Worm (Caenorhabditis elegans) whole organism, L1 larva: ENCODE results near the gene set-19.

Experiments used
- C04F5.9 ChIP-seq: sonication (generic microtip); optimal IDR thresholded peaks from 2 replicates; lab custom pipeline; 2016; ENCODE audit warnings: missing genetic modification characterization, missing compliant biosample characterization
- F16B12.6 ChIP-seq: fragments of 150-350 bp; optimal IDR thresholded peaks from 2 replicates; lab custom pipeline; 2014; ENCODE audit warnings: missing biosample characterization, missing genetic modification characterization
- aha-1 ChIP-seq: fragments of 150-350 bp; optimal IDR thresholded peaks from 2 replicates; lab custom pipeline; 2014; ENCODE audit warnings: missing biosample characterization, missing genetic modification characterization
- alr-1 ChIP-seq: fragments of 200-800 bp; sonication (Bioruptor generic); optimal IDR thresholded peaks from 2 replicates; lab custom pipeline; 2018; ENCODE audit warnings: borderline replicate concordance, mild to moderate bottlenecking, missing genetic modification characterization, missing compliant biosample characterization
- aly-2 ChIP-seq: fragments of 150-350 bp; optimal IDR thresholded peaks from 2 replicates; lab custom pipeline; 2014; ENCODE audit warnings: missing biosample characterization, missing genetic modification characterization
- ama-1 ChIP-seq: fragments of 150-350 bp; optimal IDR thresholded peaks from 2 replicates; lab custom pipeline; 2014
- blmp-1 ChIP-seq: fragments of 150-350 bp; optimal IDR thresholded peaks from 2 replicates; lab custom pipeline; 2014; ENCODE audit warnings: missing biosample characterization, missing genetic modification characterization
- ceh-63 ChIP-seq: fragments of 200-800 bp; sonication (Bioruptor generic); optimal IDR thresholded peaks from 2 replicates; lab custom pipeline; 2018; ENCODE audit warnings: mild to moderate bottlenecking, missing genetic modification characterization, missing compliant biosample characterization
- ceh-8 ChIP-seq: fragments of 200-800 bp; sonication (Bioruptor generic); optimal IDR thresholded peaks from 2 replicates; lab custom pipeline; 2018; ENCODE audit warnings: mild to moderate bottlenecking, missing genetic modification characterization, moderate library complexity, missing compliant biosample characterization
- ceh-82 ChIP-seq, 3 experiments: fragments of 150-350 bp in 1 of 3; sonication (generic microtip) in 2 of 3; optimal IDR thresholded peaks; 2 replicates each; lab custom pipeline; 2014 to 2017; ENCODE audit warnings: missing biosample characterization in 3 of 3, missing genetic modification characterization in 3 of 3
- ceh-88 ChIP-seq: fragments of 200-800 bp; sonication (Bioruptor generic); IDR thresholded peaks from 2 replicates; pipeline ENCODE4 v1.3.6; 2022; ENCODE audit warnings: missing genetic modification characterization, missing compliant biosample characterization
- ceh-90 ChIP-seq: sonication (generic microtip); optimal IDR thresholded peaks from 2 replicates; lab custom pipeline; 2016; ENCODE audit warnings: missing genetic modification characterization, missing compliant biosample characterization
- dsc-1 ChIP-seq: sonication (generic microtip); optimal IDR thresholded peaks from 2 replicates; lab custom pipeline; 2016; ENCODE audit warnings: mild to moderate bottlenecking, missing genetic modification characterization, missing compliant biosample characterization
- efl-1 ChIP-seq, 4 experiments: fragments of 150-350 bp; optimal IDR thresholded peaks in 3 of 4; peaks in 1 of 4; 1 replicate in 1 of 4; 2 replicates in 3 of 4; lab custom pipeline; 2014; ENCODE audit warnings: missing biosample characterization in 2 of 4, missing genetic modification characterization in 2 of 4, missing genetic modification reagents in 2 of 4
- egl-13 ChIP-seq: sonication (generic microtip); optimal IDR thresholded peaks from 2 replicates; lab custom pipeline; 2016; ENCODE audit warnings: missing genotype, missing genetic modification reagents, missing genetic modification characterization, missing compliant biosample characterization
- elt-2 ChIP-seq: sonication (generic microtip); optimal IDR thresholded peaks from 2 replicates; lab custom pipeline; 2016; ENCODE audit warnings: missing genetic modification characterization, mild to moderate bottlenecking, inconsistent platforms, missing compliant biosample characterization, missing genetic modification reagents
- elt-3 ChIP-seq, 6 experiments: fragments of 150-350 bp in 1 of 6; sonication (generic microtip); optimal IDR thresholded peaks; 2 replicates each; lab custom pipeline; 2017 to 2018; ENCODE audit warnings: missing biosample characterization in 6 of 6, missing genetic modification characterization in 6 of 6, inconsistent platforms in 1 of 6
- ets-5 ChIP-seq: fragments of 200-800 bp; sonication (Bioruptor generic); IDR thresholded peaks from 2 replicates; pipeline ENCODE4 v1.3.6; 2022; ENCODE audit warnings: missing genetic modification characterization, missing compliant biosample characterization
- fkh-10 ChIP-seq: sonication (generic microtip); optimal IDR thresholded peaks from 2 replicates; lab custom pipeline; 2017; ENCODE audit warnings: missing biosample characterization, missing genetic modification reagents, missing genetic modification characterization
- fkh-4 ChIP-seq: sonication (generic microtip); optimal IDR thresholded peaks from 2 replicates; lab custom pipeline; 2016; ENCODE audit warnings: missing compliant biosample characterization, missing genetic modification characterization, borderline replicate concordance
- fkh-8 ChIP-seq: sonication (generic microtip); optimal IDR thresholded peaks from 2 replicates; lab custom pipeline; 2016; ENCODE audit warnings: mild to moderate bottlenecking, missing genetic modification characterization, missing compliant biosample characterization
- fos-1 ChIP-seq: fragments of 150-350 bp; optimal IDR thresholded peaks from 2 replicates; lab custom pipeline; 2014; ENCODE audit warnings: missing biosample characterization, missing genetic modification characterization
- grh-1 ChIP-seq: fragments of 200-800 bp; sonication (Bioruptor generic); IDR thresholded peaks from 2 replicates; pipeline ENCODE4 v1.3.6; 2022; ENCODE audit warnings: missing genetic modification reagents, missing genetic modification characterization, missing compliant biosample characterization
- hlh-4 ChIP-seq: sonication (generic microtip); optimal IDR thresholded peaks from 2 replicates; lab custom pipeline; 2016; ENCODE audit warnings: mild to moderate bottlenecking, missing genetic modification characterization, missing compliant biosample characterization
- isw-1 ChIP-seq: fragments of 200-800 bp; sonication (Bioruptor generic); IDR thresholded peaks from 2 replicates; pipeline ENCODE4 v1.3.6; 2022; ENCODE audit warnings: missing genetic modification characterization, missing compliant biosample characterization
- lin-14 ChIP-seq: fragments of 200-800 bp; sonication (Bioruptor generic); optimal IDR thresholded peaks from 2 replicates; lab custom pipeline; 2018; ENCODE audit warnings: mild to moderate bottlenecking, missing genetic modification characterization, moderate library complexity, missing compliant biosample characterization
- lin-15B ChIP-seq: fragments of 150-350 bp; sonication (generic microtip); optimal IDR thresholded peaks from 3 replicates; lab custom pipeline; 2014; ENCODE audit warnings: missing biosample characterization, missing genetic modification characterization
- lin-35 ChIP-seq, 2 experiments: fragments of 150-350 bp; optimal IDR thresholded peaks; 2 replicates each; lab custom pipeline; 2014; ENCODE audit warnings: missing biosample characterization in 2 of 2, missing genetic modification characterization in 2 of 2, missing genetic modification reagents in 2 of 2
- lin-39 ChIP-seq: fragments of 150-350 bp; optimal IDR thresholded peaks from 2 replicates; lab custom pipeline; 2014; ENCODE audit warnings: missing biosample characterization, missing genetic modification reagents, missing genetic modification characterization
- mab-9 ChIP-seq: fragments of 200-800 bp; sonication (Bioruptor generic); IDR thresholded peaks from 2 replicates; pipeline ENCODE4 v1.3.6; 2022; ENCODE audit warnings: missing genetic modification reagents, missing genetic modification characterization, missing compliant biosample characterization
- mdl-1 ChIP-seq, 2 experiments: fragments of 150-350 bp; optimal IDR thresholded peaks; 2 replicates each; lab custom pipeline; 2014 to 2017; ENCODE audit warnings: missing biosample characterization in 2 of 2, missing genetic modification characterization in 2 of 2, inconsistent platforms in 1 of 2
- mep-1 ChIP-seq: fragments of 150-350 bp; optimal IDR thresholded peaks from 2 replicates; lab custom pipeline; 2014; ENCODE audit warnings: missing biosample characterization, missing genetic modification characterization
- nhr-11 ChIP-seq: fragments of 150-350 bp; optimal IDR thresholded peaks from 2 replicates; lab custom pipeline; 2014; ENCODE audit warnings: missing biosample characterization, missing genetic modification characterization
- nhr-12 ChIP-seq: sonication (generic microtip); optimal IDR thresholded peaks from 2 replicates; lab custom pipeline; 2017; ENCODE audit warnings: missing biosample characterization, missing genetic modification characterization
- nhr-20 ChIP-seq: sonication (generic microtip); optimal IDR thresholded peaks from 2 replicates; lab custom pipeline; 2016; ENCODE audit warnings: mild to moderate bottlenecking, missing genetic modification characterization, missing compliant biosample characterization
- nhr-47 ChIP-seq: sonication (generic microtip); optimal IDR thresholded peaks from 2 replicates; lab custom pipeline; 2016; ENCODE audit warnings: mild to moderate bottlenecking, missing genetic modification characterization, moderate library complexity, missing compliant biosample characterization
- nhr-71 ChIP-seq: sonication (generic microtip); optimal IDR thresholded peaks from 2 replicates; lab custom pipeline; 2016; ENCODE audit warnings: mild to moderate bottlenecking, missing genetic modification characterization, moderate library complexity, missing compliant biosample characterization
- nhr-76 ChIP-seq: sonication (generic microtip); optimal IDR thresholded peaks from 2 replicates; lab custom pipeline; 2017; ENCODE audit warnings: missing biosample characterization, missing genetic modification characterization
- nhr-77 ChIP-seq: fragments of 150-350 bp; optimal IDR thresholded peaks from 2 replicates; lab custom pipeline; 2014; ENCODE audit warnings: missing biosample characterization, missing genetic modification characterization
- nhr-85 ChIP-seq: sonication (generic microtip); peaks from one replicate; lab custom pipeline; 2016; ENCODE audit warnings: missing genetic modification characterization, inconsistent platforms, missing compliant biosample characterization
- nhr-90 ChIP-seq: sonication (generic microtip); optimal IDR thresholded peaks from 2 replicates; lab custom pipeline; 2016; ENCODE audit warnings: mild to moderate bottlenecking, missing genetic modification characterization, missing compliant biosample characterization; ENCODE audit not compliant: poor library complexity
- pqm-1 ChIP-seq: sonication (generic microtip); optimal IDR thresholded peaks from 3 replicates; lab custom pipeline; 2017; ENCODE audit warnings: missing biosample characterization, missing genetic modification characterization
- snu-23 ChIP-seq: sonication (generic microtip); optimal IDR thresholded peaks from 2 replicates; lab custom pipeline; 2016; ENCODE audit warnings: missing genetic modification characterization, missing compliant biosample characterization
- swsn-7 ChIP-seq: sonication (generic microtip); optimal IDR thresholded peaks from 2 replicates; lab custom pipeline; 2016; ENCODE audit warnings: missing genetic modification characterization, missing compliant biosample characterization
- tbx-2 ChIP-seq: sonication (generic microtip); optimal IDR thresholded peaks from 2 replicates; lab custom pipeline; 2016; ENCODE audit warnings: missing genetic modification characterization, missing compliant biosample characterization
- unc-130 ChIP-seq: fragments of 150-350 bp; optimal IDR thresholded peaks from 2 replicates; lab custom pipeline; 2017; ENCODE audit warnings: missing biosample characterization, missing genetic modification characterization, inconsistent platforms
- unc-30 ChIP-seq: sonication (generic microtip); optimal IDR thresholded peaks from 2 replicates; lab custom pipeline; 2017; ENCODE audit warnings: missing biosample characterization, missing genetic modification characterization
- zag-1 ChIP-seq: fragments of 150-350 bp; optimal IDR thresholded peaks from 2 replicates; lab custom pipeline; 2014; ENCODE audit warnings: missing biosample characterization, missing genetic modification characterization
- zip-4 ChIP-seq: fragments of 200-800 bp; sonication (Bioruptor generic); optimal IDR thresholded peaks from 2 replicates; lab custom pipeline; 2018; ENCODE audit warnings: mild to moderate bottlenecking, missing genetic modification characterization, moderate library complexity, missing compliant biosample characterization
- ztf-11 ChIP-seq, 2 experiments: sonication (generic microtip); optimal IDR thresholded peaks; 2 replicates each; lab custom pipeline; 2016 to 2017; ENCODE audit warnings: missing genetic modification characterization in 2 of 2, missing biosample characterization in 1 of 2, missing compliant biosample characterization in 1 of 2
- ztf-4 ChIP-seq: fragments of 150-350 bp; optimal IDR thresholded peaks from 2 replicates; lab custom pipeline; 2014; ENCODE audit warnings: missing biosample characterization, missing genetic modification characterization

The set-19 gene

DNA sequence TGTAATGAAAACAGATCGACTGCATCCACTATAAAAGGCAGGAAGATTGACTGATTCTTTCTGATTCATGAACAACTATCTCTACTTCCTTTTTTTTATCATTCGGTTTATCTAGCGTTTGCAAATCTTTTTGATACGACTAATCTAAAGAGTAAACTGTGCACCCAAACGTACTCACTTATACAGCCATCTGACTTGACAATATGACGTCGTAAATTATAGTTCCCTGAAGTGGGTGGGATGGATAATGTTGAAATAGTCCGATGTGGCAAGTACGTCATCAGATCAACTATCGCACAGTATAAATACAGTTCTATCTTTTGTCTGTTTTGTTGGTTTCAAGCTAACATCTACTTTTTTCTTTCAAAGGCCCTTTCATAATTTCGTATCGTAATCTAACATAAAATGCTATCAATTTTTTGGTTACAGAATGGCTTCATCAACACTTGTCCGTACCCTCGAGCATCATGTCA lies 33.0 kb downstream of the set-19 start, which contains the start of gene T22B7.3:
TSS of gene T22B7.3 (plus strand) at position 423 of the 473 bp plus-strand sequence.
- TF ChIP-seq nhr-85 (tag; lab: Kevin White, UChicago) = peak; percentile 68
- TF ChIP-seq snu-23 (GFP tag; lab: Kevin White, UChicago) = no peak
- peak in 1 of 6 experiments; percentile 75 for TF ChIP-seq elt-3 (tag; optimal IDR thresholded peaks at IDR 0.05; lab: Kevin White, UChicago)
- TF ChIP-seq, all 84 proteins: peak for 2

DNA sequence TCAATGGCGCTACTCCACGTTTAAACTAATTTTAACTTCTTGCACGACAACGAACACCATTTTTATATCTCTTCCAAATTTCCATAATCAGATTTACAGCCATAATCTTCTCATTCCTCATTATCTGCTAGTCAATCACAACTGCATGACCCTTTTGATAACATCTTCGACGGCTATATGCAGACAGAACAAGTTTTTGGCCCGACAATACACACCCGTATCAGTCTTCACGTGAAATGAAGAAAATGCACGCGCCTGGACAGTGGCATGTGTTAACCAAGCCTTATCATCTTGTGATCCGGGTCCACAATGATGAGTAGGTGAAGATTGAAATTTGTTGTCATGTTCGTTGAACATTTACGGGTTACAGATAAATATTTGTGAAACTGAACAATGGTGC lies 34.4 kb downstream of the set-19 start:
- TF ChIP-seq nhr-76 (tag; lab: Kevin White, UChicago) = no peak
- TF ChIP-seq ama-1 = no peak
- no peak for TF ChIP-seq ets-5
- TF ChIP-seq mep-1 = no peak
- TF ChIP-seq efl-1 (optimal IDR thresholded peaks at IDR 0.05; lab: Kevin White, UChicago) = no peak
- no peak for TF ChIP-seq efl-1 (GFP tag; optimal IDR thresholded peaks at IDR 0.05 in 1 of 2; lab: Kevin White, UChicago)
- no peak for TF ChIP-seq ztf-11 (tag; optimal IDR thresholded peaks at IDR 0.05; lab: Kevin White, UChicago)
- peak in 1 of 2 experiments; percentile 84 for TF ChIP-seq mdl-1 (tag; optimal IDR thresholded peaks at IDR 0.05; lab: Kevin White, UChicago)
- no peak for TF ChIP-seq ceh-82 (tag; optimal IDR thresholded peaks at IDR 0.05; lab: Kevin White, UChicago)
- no peak for TF ChIP-seq lin-39 (tag; lab: Kevin White, UChicago)
- no peak for TF ChIP-seq ztf-4
- no peak for TF ChIP-seq F16B12.6 (tag; lab: Kevin White, UChicago)
- TF ChIP-seq ceh-88 = no peak
- TF ChIP-seq aly-2 (tag; lab: Kevin White, UChicago) = no peak
- no peak for TF ChIP-seq alr-1 (tag; lab: Kevin White, UChicago)
- no peak for TF ChIP-seq unc-30 (tag; lab: Kevin White, UChicago)
- TF ChIP-seq nhr-11 (tag; lab: Kevin White, UChicago) = no peak
- no peak for TF ChIP-seq lin-15B (tag; lab: Kevin White, UChicago)
- TF ChIP-seq elt-2 = no peak
- no peak for TF ChIP-seq fos-1
- TF ChIP-seq hlh-4 (tag; lab: Kevin White, UChicago) = no peak
- no peak for TF ChIP-seq fkh-4 (tag; lab: Kevin White, UChicago)
- no peak for TF ChIP-seq fkh-10 (GFP tag; lab: Kevin White, UChicago)
- peak; percentile 49; the same call in 1 of the 2 replicates for TF ChIP-seq grh-1 (GFP tag; lab: Robert Waterston, UW)
- TF ChIP-seq nhr-90 = no peak
- no peak for TF ChIP-seq egl-13 (tag; lab: Kevin White, UChicago)
- TF ChIP-seq nhr-77 (tag; lab: Kevin White, UChicago) = no peak
- peak; percentile 44 for TF ChIP-seq snu-23 (GFP tag; lab: Kevin White, UChicago)
- peak; percentile 57 for TF ChIP-seq blmp-1 (tag; lab: Kevin White, UChicago)
- TF ChIP-seq isw-1 (GFP tag; lab: Robert Waterston, UW) = no peak
- no peak for TF ChIP-seq fkh-8 (tag; lab: Kevin White, UChicago)
- TF ChIP-seq C04F5.9 (tag; lab: Kevin White, UChicago) = no peak
- TF ChIP-seq lin-35 (GFP tag; optimal IDR thresholded peaks at IDR 0.05; lab: Kevin White, UChicago) = peak in 1 of 2 experiments; percentile 50
- TF ChIP-seq swsn-7 (tag; lab: Kevin White, UChicago) = no peak
- TF ChIP-seq aha-1 (tag; lab: Kevin White, UChicago) = no peak
- no peak for TF ChIP-seq dsc-1 (tag; lab: Kevin White, UChicago)
- no peak for TF ChIP-seq tbx-2 (tag; lab: Kevin White, UChicago)
- no peak for TF ChIP-seq ceh-63 (GFP tag; lab: Kevin White, UChicago)
- TF ChIP-seq nhr-71 (tag; lab: Kevin White, UChicago) = peak; percentile 50
- TF ChIP-seq zag-1 (tag; lab: Kevin White, UChicago) = no peak
- TF ChIP-seq nhr-47 = no peak
- no peak for TF ChIP-seq mab-9
- TF ChIP-seq ceh-8 (GFP tag; lab: Kevin White, UChicago) = no peak
- TF ChIP-seq zip-4 (GFP tag; lab: Kevin White, UChicago) = no peak
- no peak for TF ChIP-seq pqm-1 (tag; lab: Kevin White, UChicago)
- TF ChIP-seq lin-14 = peak; percentile 52
- no peak for TF ChIP-seq nhr-12 (tag; lab: Kevin White, UChicago)
- TF ChIP-seq ceh-90 (tag; lab: Kevin White, UChicago) = no peak
- peak; percentile 54 for TF ChIP-seq nhr-20 (tag; lab: Kevin White, UChicago)
- TF ChIP-seq unc-130 = no peak
- TF ChIP-seq elt-3 (tag; optimal IDR thresholded peaks at IDR 0.05; lab: Kevin White, UChicago) = peak in 3 of 6 experiments; percentile 5 to 73 (median 35)
